Worm (Caenorhabditis elegans): ENCODE measurements around the gene cblc-1.

- no peak for TF ChIP-seq T22C8.4 (GFP tag; IDR thresholded peaks at IDR 0.05)
- no peak for TF ChIP-seq med-1 (GFP tag; optimal IDR thresholded peaks at IDR 0.05; ENCODE audit: insufficient read depth)
- no peak for TF ChIP-seq ref-1 (GFP tag; conservative IDR thresholded peaks at IDR 0.05)
- TF ChIP-seq tab-1 (GFP tag; IDR thresholded peaks at IDR 0.05), result no peak
- TF ChIP-seq flt-1 (GFP tag; IDR thresholded peaks at IDR 0.05), result no peak
- TF ChIP-seq ztf-29 (GFP tag; IDR thresholded peaks at IDR 0.05), result no peak
- TF ChIP-seq cog-1 (tag; optimal IDR thresholded peaks at IDR 0.05), result no peak
- TF ChIP-seq ztf-23 (GFP tag; IDR thresholded peaks at IDR 0.05), result 0 out of 2 replicates have a peak, but pooled peaks have one; percentile 25
- no peak for TF ChIP-seq klf-2 (GFP tag; conservative IDR thresholded peaks at IDR 0.05)
Observed at ce11 chrII:4931286-4931685, 9.7 kb downstream of the cblc-1 start.
